Worm (Caenorhabditis elegans): ENCODE results near the gene ZK892.5.
A peak's percentile ranks its signal among the peaks of the same experiment; 100 is the strongest.

- no peak for TF ChIP-seq lsy-2 (tag; optimal IDR thresholded peaks at IDR 0.05)
- no peak for TF ChIP-seq nhr-2 (tag; optimal IDR thresholded peaks at IDR 0.05)
- no peak for TF ChIP-seq blmp-1 (tag; optimal IDR thresholded peaks at IDR 0.05)
- peak; percentile 86 for TF ChIP-seq elt-1 (tag; optimal IDR thresholded peaks at IDR 0.05; ENCODE audit: borderline replicate concordance, insufficient read depth)
Measured at ce11 chrII:9966954-9967353, 41.1 kb upstream of the ZK892.5 start, which contains the start of gene dtmk-1.

Measured in whole organism, mixed stage, embryonic.